Fruit fly (Drosophila melanogaster) whole organism, embryonic: ENCODE data around the gene CG12592.

Experiments used
- CG4730 ChIP-seq: fragments of 200-800 bp; sonication (Bioruptor generic); IDR thresholded peaks from 2 replicates; pipeline ENCODE4 v1.3.6; 2022; ENCODE audit warnings: missing biosample characterization, missing genetic modification characterization
- CG6254 ChIP-seq: fragments of 200-800 bp; sonication (Bioruptor generic); optimal IDR thresholded peaks from 3 replicates; lab custom pipeline; 2017; ENCODE audit warnings: mild to moderate bottlenecking, missing biosample characterization, missing genetic modification reagents, missing genetic modification characterization
- CG7271 ChIP-seq: fragments of 200-800 bp; sonication (Bioruptor generic); optimal IDR thresholded peaks from 2 replicates; lab custom pipeline; 2018; ENCODE audit warnings: missing biosample characterization, mild to moderate bottlenecking, missing genetic modification characterization, moderate library complexity
- CG8765 ChIP-seq: fragments of 200-800 bp; sonication (Bioruptor generic); IDR thresholded peaks from 2 replicates; pipeline ENCODE4 v1.3.6; 2022; ENCODE audit warnings: missing biosample characterization, missing genetic modification characterization
- fu2 ChIP-seq: fragments of 200-800 bp; sonication (Bioruptor generic); optimal IDR thresholded peaks from 2 replicates; lab custom pipeline; 2016; ENCODE audit warnings: missing biosample characterization, missing genetic modification characterization
- insv ChIP-seq, 2 experiments: fragments of 200-800 bp; sonication (Bioruptor generic); optimal IDR thresholded peaks; 3 replicates each; lab custom pipeline; 2016 to 2018; ENCODE audit warnings: missing biosample characterization in 2 of 2, missing genetic modification characterization in 2 of 2
- vnd ChIP-seq: fragments of 200-800 bp; sonication (Bioruptor generic); IDR thresholded peaks from 3 replicates; pipeline ENCODE4 v1.3.6; 2022; ENCODE audit warnings: missing biosample characterization, missing genetic modification characterization; ENCODE audit not compliant: partially characterized antibody

- no peak for TF ChIP-seq vnd (GFP tag; lab: Robert Waterston, UW)
- no peak for TF ChIP-seq insv (GFP tag; optimal IDR thresholded peaks at IDR 0.05; lab: Kevin White, UChicago)
- TF ChIP-seq fu2 (GFP tag; lab: Kevin White, UChicago) = no peak
- TF ChIP-seq CG7271 (tag; lab: Kevin White, UChicago) = no peak
- TF ChIP-seq CG6254 = no peak
- no peak for TF ChIP-seq CG8765 (GFP tag; lab: Robert Waterston, UW)
- no peak for TF ChIP-seq CG4730 (GFP tag; lab: Robert Waterston, UW)
Measured at dm6 chr3R:10369799-10370198, 31.7 kb downstream of the CG12592 start.
